Fruit fly (Drosophila melanogaster): ENCODE measurements around the gene CG8010.

The CG8010 gene

DNA sequence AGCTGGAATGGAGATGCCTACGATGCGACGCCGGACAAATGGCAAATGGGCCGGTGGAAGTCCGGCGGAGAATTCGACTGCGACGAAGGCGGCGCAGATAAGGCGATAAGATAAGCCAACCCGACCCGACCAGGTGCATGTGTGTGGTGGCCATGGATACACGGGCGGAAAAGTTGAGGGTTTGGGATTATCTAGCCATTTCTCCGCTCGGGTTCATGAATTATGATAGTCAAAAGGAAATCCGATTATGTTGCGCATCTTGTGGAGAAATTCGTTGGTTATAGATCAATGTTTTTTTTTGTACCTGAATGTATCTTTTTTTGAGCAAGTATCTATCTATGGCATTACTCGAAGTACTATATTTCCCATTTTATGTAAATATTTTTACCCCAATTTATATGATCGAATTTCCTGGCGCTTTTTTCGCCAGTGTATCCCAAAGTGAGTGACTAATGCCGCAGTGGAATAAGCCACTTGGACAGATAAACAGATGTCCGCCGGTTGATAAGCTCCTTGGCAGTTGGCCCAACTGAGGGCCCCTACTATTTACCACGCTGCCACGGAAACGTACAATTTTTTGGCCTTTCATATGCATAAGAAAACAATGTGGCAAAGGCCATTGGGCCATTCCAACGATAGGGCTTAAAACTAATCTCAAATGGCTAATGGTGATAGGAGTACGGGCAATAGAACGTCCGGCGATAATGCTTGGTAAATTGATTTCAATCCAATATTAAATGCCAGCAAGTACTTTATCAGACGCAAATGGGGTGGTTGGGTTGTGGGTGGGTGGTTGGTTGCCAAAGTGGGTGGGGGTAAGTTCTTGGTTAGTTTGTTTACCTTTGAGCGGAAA is 21.3 kb downstream of the CG8010 start, which contains the start of gene CG7992 (continued):
- TF ChIP-seq mirr (GFP tag; optimal IDR thresholded peaks at IDR 0.05) = peak; percentile 92
- peak; percentile 60 for TF ChIP-seq CG13424 (tag; optimal IDR thresholded peaks at IDR 0.05)
- TF ChIP-seq CG1024 (GFP tag; IDR thresholded peaks at IDR 0.05) = no peak
- TF ChIP-seq BtbVII (GFP tag; optimal IDR thresholded peaks at IDR 0.05) = peak; percentile 72
- TF ChIP-seq cwo (GFP tag; optimal IDR thresholded peaks at IDR 0.05) = peak; percentile 69
- TF ChIP-seq TFAM (GFP tag; optimal IDR thresholded peaks at IDR 0.05) = no peak
- peak; percentile 58 for TF ChIP-seq slp2 (GFP tag; optimal IDR thresholded peaks at IDR 0.05)
- no peak for TF ChIP-seq ab (GFP tag; optimal IDR thresholded peaks at IDR 0.05)
- no peak for TF ChIP-seq CG17912 (GFP tag; optimal IDR thresholded peaks at IDR 0.05)
- no peak for TF ChIP-seq Dip2 (GFP tag; IDR thresholded peaks at IDR 0.05)
- TF ChIP-seq Nf-YC (tag; optimal IDR thresholded peaks at IDR 0.05) = peak; percentile 9
- peak; percentile 0 for TF ChIP-seq Atf-2 (GFP tag; optimal IDR thresholded peaks at IDR 0.05)
- TF ChIP-seq bsh (GFP tag; optimal IDR thresholded peaks at IDR 0.05) = peak in 1 of 2 experiments; percentile 39
- TF ChIP-seq Hey (tag; optimal IDR thresholded peaks at IDR 0.05) = no peak
- TF ChIP-seq ham (GFP tag; IDR thresholded peaks at IDR 0.05) = no peak
- TF ChIP-seq CG13287 (GFP tag; IDR thresholded peaks at IDR 0.05; ENCODE audit: partially characterized antibody) = no peak
- no peak for TF ChIP-seq kni (GFP tag; optimal IDR thresholded peaks at IDR 0.05)
- TF ChIP-seq CG4404 (GFP tag; IDR thresholded peaks at IDR 0.05) = no peak
- peak; percentile 54 for TF ChIP-seq CG31441 (GFP tag; IDR thresholded peaks at IDR 0.05)
- TF ChIP-seq CG10565 (GFP tag; optimal IDR thresholded peaks at IDR 0.05) = no peak
- TF ChIP-seq slbo (GFP tag; IDR thresholded peaks at IDR 0.05) = peak; percentile 63
- no peak; the same call in 1 of the 2 replicates for TF ChIP-seq onecut (GFP tag; IDR thresholded peaks at IDR 0.05)
- peak; percentile 53 for TF ChIP-seq D19B (GFP tag; optimal IDR thresholded peaks at IDR 0.05)
- peak; percentile 88 for TF ChIP-seq kay (GFP tag; optimal IDR thresholded peaks at IDR 0.05)
- TF ChIP-seq Mrtf (GFP tag; IDR thresholded peaks at IDR 0.05) = 0 out of 3 replicates have a peak, but pooled peaks have one; percentile 44
- peak; percentile 63 for TF ChIP-seq org-1 (GFP tag; optimal IDR thresholded peaks at IDR 0.05)
- TF ChIP-seq CrebB (tag; optimal IDR thresholded peaks at IDR 0.05) = no peak
- TF ChIP-seq Dref (GFP tag; IDR thresholded peaks at IDR 0.05) = no peak
- TF ChIP-seq ci (GFP tag; IDR thresholded peaks at IDR 0.05) = no peak
- TF ChIP-seq CG12769 (tag; optimal IDR thresholded peaks at IDR 0.05) = no peak
- no peak for TF ChIP-seq Lhr (GFP tag; optimal IDR thresholded peaks at IDR 0.05)
- no peak for TF ChIP-seq da (GFP tag; optimal IDR thresholded peaks at IDR 0.05)
- peak; percentile 66 for TF ChIP-seq zfh2 (GFP tag; optimal IDR thresholded peaks at IDR 0.05)
- TF ChIP-seq ara (GFP tag; IDR thresholded peaks at IDR 0.05) = no peak
- no peak for TF ChIP-seq otp (GFP tag; IDR thresholded peaks at IDR 0.05)
- no peak for TF ChIP-seq rib (GFP tag; IDR thresholded peaks at IDR 0.05)
- peak; percentile 58 for TF ChIP-seq CG17385 (GFP tag; optimal IDR thresholded peaks at IDR 0.05)
- TF ChIP-seq NfI (GFP tag; optimal IDR thresholded peaks at IDR 0.05) = peak; percentile 49
- peak; percentile 0 for TF ChIP-seq Dad (GFP tag; optimal IDR thresholded peaks at IDR 0.05)
- TF ChIP-seq CG17186 (GFP tag; optimal IDR thresholded peaks at IDR 0.05) = no peak
- peak; percentile 45 for TF ChIP-seq CG8089 (GFP tag; optimal IDR thresholded peaks at IDR 0.05)
- TF ChIP-seq prd (optimal IDR thresholded peaks at IDR 0.05) = no peak
- TF ChIP-seq prd (GFP tag; IDR thresholded peaks at IDR 0.05) = peak; percentile 41; the same call in 1 of the 3 replicates
- TF ChIP-seq Jarid2 (GFP tag; optimal IDR thresholded peaks at IDR 0.05) = peak; percentile 10
- no peak for TF ChIP-seq Eip74EF (GFP tag; optimal IDR thresholded peaks at IDR 0.05)
- TF ChIP-seq pros (GFP tag; optimal IDR thresholded peaks at IDR 0.05) = peak; percentile 40
- no peak for TF ChIP-seq Elba2 (GFP tag; optimal IDR thresholded peaks at IDR 0.05)
- peak; percentile 25 for TF ChIP-seq CG18011 (GFP tag; optimal IDR thresholded peaks at IDR 0.05)
- TF ChIP-seq bbx (GFP tag; IDR thresholded peaks at IDR 0.05; ENCODE audit: partially characterized antibody) = no peak
